Fruit fly (Drosophila melanogaster) whole organism, embryonic: ENCODE results near the gene wit.

Source experiments
- Ada2b ChIP-seq: fragments of 200-800 bp; sonication (Bioruptor generic); IDR thresholded peaks from 2 replicates; pipeline ENCODE4 v1.3.6; 2022; ENCODE audit warnings: missing biosample characterization, missing genetic modification characterization
- CG10147 ChIP-seq: fragments of 200-800 bp; sonication (Bioruptor generic); optimal IDR thresholded peaks from 2 replicates; lab custom pipeline; 2019; ENCODE audit warnings: missing biosample characterization, mild to moderate bottlenecking, missing genetic modification characterization, moderate library complexity
- CG10431 ChIP-seq: fragments of 200-800 bp; sonication (Bioruptor generic); optimal IDR thresholded peaks from 3 replicates; lab custom pipeline; 2018; ENCODE audit warnings: missing biosample characterization, mild to moderate bottlenecking, missing genetic modification characterization
- CG10543 ChIP-seq: fragments of 200-800 bp; sonication (Bioruptor generic); optimal IDR thresholded peaks from 3 replicates; lab custom pipeline; 2017; ENCODE audit warnings: missing biosample characterization, mild to moderate bottlenecking, missing genetic modification characterization, moderate library complexity
- CG11398 ChIP-seq: fragments of 200-800 bp; sonication (Bioruptor generic); optimal IDR thresholded peaks from 2 replicates; lab custom pipeline; 2016; ENCODE audit warnings: missing biosample characterization, missing genetic modification characterization
- CG13775 ChIP-seq: fragments of 200-800 bp; sonication (Bioruptor generic); optimal IDR thresholded peaks from 3 replicates; lab custom pipeline; 2017; ENCODE audit warnings: missing biosample characterization, mild to moderate bottlenecking, missing genetic modification characterization
- CG14014 ChIP-seq: fragments of 200-800 bp; sonication (Bioruptor generic); IDR thresholded peaks from 2 replicates; pipeline ENCODE4 v1.3.6; 2022; ENCODE audit warnings: missing biosample characterization, missing genetic modification characterization
- CG14050 ChIP-seq: fragments of 200-800 bp; sonication (Bioruptor generic); IDR thresholded peaks from 3 replicates; pipeline ENCODE4 v1.3.6; 2022; ENCODE audit warnings: missing biosample characterization, missing genetic modification characterization
- CG14860 ChIP-seq: fragments of 200-800 bp; sonication (Bioruptor generic); IDR thresholded peaks from 3 replicates; pipeline ENCODE4 v1.3.6; 2022; ENCODE audit warnings: missing biosample characterization, missing genetic modification characterization; ENCODE audit not compliant: partially characterized antibody
- CG15011 ChIP-seq: fragments of 200-800 bp; sonication (Bioruptor generic); optimal IDR thresholded peaks from 3 replicates; lab custom pipeline; 2018; ENCODE audit warnings: missing biosample characterization, mild to moderate bottlenecking, missing genetic modification characterization
- CG15601 ChIP-seq: fragments of 200-800 bp; sonication (Bioruptor generic); optimal IDR thresholded peaks from 3 replicates; lab custom pipeline; 2019; ENCODE audit warnings: missing biosample characterization, mild to moderate bottlenecking, missing genetic modification characterization, moderate library complexity
- CG17328 ChIP-seq: fragments of 200-800 bp; sonication (Bioruptor generic); IDR thresholded peaks from 2 replicates; pipeline ENCODE4 v1.3.6; 2022; ENCODE audit warnings: missing biosample characterization, missing genetic modification characterization
- CG3726 ChIP-seq: fragments of 200-800 bp; sonication (Bioruptor generic); IDR thresholded peaks from 3 replicates; pipeline ENCODE4, ENCODE4 v1.3.6; 2022; ENCODE audit warnings: missing biosample characterization, missing genetic modification characterization
- CG42726 ChIP-seq: fragments of 200-800 bp; sonication (Bioruptor generic); IDR thresholded peaks from 2 replicates; pipeline ENCODE4 v1.3.6; 2022; ENCODE audit warnings: missing biosample characterization, missing genetic modification characterization; ENCODE audit not compliant: partially characterized antibody
- CG4730 ChIP-seq: fragments of 200-800 bp; sonication (Bioruptor generic); IDR thresholded peaks from 2 replicates; pipeline ENCODE4 v1.3.6; 2022; ENCODE audit warnings: missing biosample characterization, missing genetic modification characterization
- CG7786 ChIP-seq: fragments of 200-800 bp; sonication (Bioruptor generic); optimal IDR thresholded peaks from 2 replicates; lab custom pipeline; 2016; ENCODE audit warnings: missing biosample characterization, missing genetic modification characterization
- Doc3 ChIP-seq: fragments of 200-800 bp; sonication (Bioruptor generic); IDR thresholded peaks from 3 replicates; pipeline ENCODE4 v1.3.6; 2022; ENCODE audit warnings: missing biosample characterization, missing genetic modification characterization; ENCODE audit not compliant: partially characterized antibody
- Drgx ChIP-seq: fragments of 200-800 bp; sonication (Bioruptor generic); IDR thresholded peaks from 2 replicates; pipeline ENCODE4 v1.3.6; 2022; ENCODE audit warnings: missing biosample characterization, missing genetic modification characterization
- E2f2 ChIP-seq: fragments of 200-800 bp; sonication (Bioruptor generic); IDR thresholded peaks from 2 replicates; pipeline ENCODE4 v1.3.6; 2022; ENCODE audit warnings: missing biosample characterization, missing genetic modification characterization
- ERR ChIP-seq: fragments of 200-800 bp; sonication (Bioruptor generic); optimal IDR thresholded peaks from 2 replicates; lab custom pipeline; 2016; ENCODE audit warnings: missing biosample characterization, missing genetic modification characterization
- H15 ChIP-seq: fragments of 200-800 bp; sonication (Bioruptor generic); IDR thresholded peaks from 3 replicates; pipeline ENCODE4 v1.3.6; 2022; ENCODE audit warnings: missing biosample characterization, missing genetic modification characterization
- Hr3 ChIP-seq: fragments of 200-800 bp; sonication (Bioruptor generic); optimal IDR thresholded peaks from 3 replicates; lab custom pipeline; 2016; ENCODE audit warnings: missing biosample characterization, missing genetic modification characterization
- NC2α ChIP-seq: fragments of 200-800 bp; sonication (Bioruptor generic); optimal IDR thresholded peaks from 2 replicates; lab custom pipeline; 2016; ENCODE audit warnings: missing biosample characterization, missing genetic modification characterization
- NC2β ChIP-seq: fragments of 200-800 bp; sonication (Bioruptor generic); optimal IDR thresholded peaks from 2 replicates; lab custom pipeline; 2016; ENCODE audit warnings: missing biosample characterization, missing genetic modification characterization
- Nf-YC ChIP-seq: fragments of 200-800 bp; optimal IDR thresholded peaks from 3 replicates; lab custom pipeline; 2019; ENCODE audit warnings: missing biosample characterization, mild to moderate bottlenecking, missing genetic modification characterization, moderate library complexity
- PHDP ChIP-seq: fragments of 200-800 bp; sonication (Bioruptor generic); optimal IDR thresholded peaks from 3 replicates; lab custom pipeline; 2018; ENCODE audit warnings: missing biosample characterization, mild to moderate bottlenecking, missing genetic modification characterization, moderate library complexity
- Ravus ChIP-seq: fragments of 200-800 bp; sonication (Bioruptor generic); IDR thresholded peaks from 2 replicates; pipeline ENCODE4 v1.3.6; 2022; ENCODE audit warnings: missing biosample characterization, missing genetic modification characterization
- Taf1 ChIP-seq: fragments of 200-800 bp; sonication (Bioruptor generic); IDR thresholded peaks from 2 replicates; pipeline ENCODE4 v1.3.6; 2022; ENCODE audit warnings: missing biosample characterization, missing genetic modification characterization
- abd-A ChIP-seq: fragments of 200-800 bp; sonication (Bioruptor generic); optimal IDR thresholded peaks from 3 replicates; lab custom pipeline; 2019; ENCODE audit warnings: missing biosample characterization, mild to moderate bottlenecking, missing genetic modification characterization, moderate library complexity
- ac ChIP-seq: fragments of 200-800 bp; sonication (Bioruptor generic); optimal IDR thresholded peaks from 3 replicates; lab custom pipeline; 2017; ENCODE audit warnings: missing biosample characterization, mild to moderate bottlenecking, missing genetic modification characterization
- ase ChIP-seq: fragments of 200-800 bp; sonication (Bioruptor generic); IDR thresholded peaks from 3 replicates; pipeline ENCODE4 v1.3.6; 2022; ENCODE audit warnings: missing biosample characterization, missing genetic modification characterization
- bigmax ChIP-seq: fragments of 200-800 bp; sonication (Bioruptor generic); optimal IDR thresholded peaks from 2 replicates; lab custom pipeline; 2018; ENCODE audit warnings: missing biosample characterization, mild to moderate bottlenecking, missing genetic modification characterization
- bowl ChIP-seq: fragments of 200-800 bp; sonication (Bioruptor generic); IDR thresholded peaks from 2 replicates; pipeline ENCODE4 v1.3.6; 2022; ENCODE audit warnings: missing biosample characterization, missing genetic modification characterization
- br ChIP-seq: fragments of >200 bp; optimal IDR thresholded peaks from 2 replicates; lab custom pipeline; 2017
- bsh ChIP-seq, 2 experiments: fragments of 200-800 bp; sonication (Bioruptor generic); optimal IDR thresholded peaks; 2 replicates each; lab custom pipeline; 2017 to 2018; ENCODE audit warnings: mild to moderate bottlenecking in 2 of 2, missing biosample characterization in 2 of 2, missing genetic modification characterization in 2 of 2, moderate library complexity in 1 of 2
- btn ChIP-seq: fragments of 200-800 bp; sonication (Bioruptor generic); optimal IDR thresholded peaks from 2 replicates; lab custom pipeline; 2016; ENCODE audit warnings: missing biosample characterization, missing genetic modification characterization
- crp ChIP-seq, 2 experiments: fragments of 200-800 bp; sonication (Bioruptor generic); optimal IDR thresholded peaks; 2 replicates in 1 of 2; 3 replicates in 1 of 2; lab custom pipeline; 2017; ENCODE audit warnings: missing biosample characterization in 2 of 2, missing genetic modification characterization in 2 of 2, mild to moderate bottlenecking in 1 of 2, moderate library complexity in 1 of 2
- dan ChIP-seq: fragments of 200-800 bp; sonication (Bioruptor generic); IDR thresholded peaks from 2 replicates; pipeline ENCODE4 v1.3.6; 2022; ENCODE audit warnings: missing biosample characterization, missing genetic modification characterization
- disco-r ChIP-seq: fragments of 200-800 bp; sonication (Bioruptor generic); optimal IDR thresholded peaks from 2 replicates; lab custom pipeline; 2016; ENCODE audit warnings: missing biosample characterization, missing genetic modification characterization
- exex ChIP-seq: fragments of 200-800 bp; sonication (Bioruptor generic); optimal IDR thresholded peaks from 4 replicates; lab custom pipeline; 2018; ENCODE audit warnings: missing biosample characterization, mild to moderate bottlenecking, missing genetic modification characterization, moderate library complexity
- eyg ChIP-seq: fragments of 200-800 bp; sonication (Bioruptor generic); optimal IDR thresholded peaks from 3 replicates; lab custom pipeline; 2016; ENCODE audit warnings: missing biosample characterization, missing genetic modification characterization
- fd102C ChIP-seq: fragments of 200-800 bp; sonication (Bioruptor generic); optimal IDR thresholded peaks from 2 replicates; lab custom pipeline; 2018; ENCODE audit warnings: missing biosample characterization, mild to moderate bottlenecking, missing genetic modification characterization, moderate library complexity
- fru ChIP-seq: fragments of >200 bp; optimal IDR thresholded peaks from 2 replicates; lab custom pipeline; 2017
- jing ChIP-seq: fragments of 200-800 bp; sonication (Bioruptor generic); optimal IDR thresholded peaks from 2 replicates; lab custom pipeline; 2018; ENCODE audit warnings: missing biosample characterization, mild to moderate bottlenecking, missing genetic modification characterization
- salm ChIP-seq: fragments of 200-800 bp; sonication (Bioruptor generic); optimal IDR thresholded peaks from 2 replicates; lab custom pipeline; 2018; ENCODE audit warnings: missing biosample characterization, mild to moderate bottlenecking, missing genetic modification characterization
- schlank ChIP-seq: fragments of 200-800 bp; sonication (Bioruptor generic); optimal IDR thresholded peaks from 2 replicates; lab custom pipeline; 2018; ENCODE audit warnings: missing biosample characterization, mild to moderate bottlenecking, missing genetic modification characterization
- so ChIP-seq: fragments of 200-800 bp; sonication (Bioruptor generic); IDR thresholded peaks from 3 replicates; pipeline ENCODE4 v1.3.6; 2022; ENCODE audit warnings: missing biosample characterization, missing genetic modification characterization
- tll ChIP-seq, 2 experiments: fragments of 200-800 bp in 1 of 2; fragments of >200 bp in 1 of 2; sonication (Bioruptor generic) in 1 of 2; optimal IDR thresholded peaks; 2 replicates each; lab custom pipeline; 2017 to 2019; ENCODE audit warnings: missing biosample characterization in 2 of 2, missing genetic modification characterization in 2 of 2, mild to moderate bottlenecking in 1 of 2, moderate library complexity in 1 of 2
- unc-4 ChIP-seq: fragments of 200-800 bp; sonication (Bioruptor generic); IDR thresholded peaks from 2 replicates; pipeline ENCODE4 v1.3.6; 2022; ENCODE audit warnings: missing biosample characterization, missing genetic modification characterization; ENCODE audit not compliant: partially characterized antibody

The wit gene

DNA sequence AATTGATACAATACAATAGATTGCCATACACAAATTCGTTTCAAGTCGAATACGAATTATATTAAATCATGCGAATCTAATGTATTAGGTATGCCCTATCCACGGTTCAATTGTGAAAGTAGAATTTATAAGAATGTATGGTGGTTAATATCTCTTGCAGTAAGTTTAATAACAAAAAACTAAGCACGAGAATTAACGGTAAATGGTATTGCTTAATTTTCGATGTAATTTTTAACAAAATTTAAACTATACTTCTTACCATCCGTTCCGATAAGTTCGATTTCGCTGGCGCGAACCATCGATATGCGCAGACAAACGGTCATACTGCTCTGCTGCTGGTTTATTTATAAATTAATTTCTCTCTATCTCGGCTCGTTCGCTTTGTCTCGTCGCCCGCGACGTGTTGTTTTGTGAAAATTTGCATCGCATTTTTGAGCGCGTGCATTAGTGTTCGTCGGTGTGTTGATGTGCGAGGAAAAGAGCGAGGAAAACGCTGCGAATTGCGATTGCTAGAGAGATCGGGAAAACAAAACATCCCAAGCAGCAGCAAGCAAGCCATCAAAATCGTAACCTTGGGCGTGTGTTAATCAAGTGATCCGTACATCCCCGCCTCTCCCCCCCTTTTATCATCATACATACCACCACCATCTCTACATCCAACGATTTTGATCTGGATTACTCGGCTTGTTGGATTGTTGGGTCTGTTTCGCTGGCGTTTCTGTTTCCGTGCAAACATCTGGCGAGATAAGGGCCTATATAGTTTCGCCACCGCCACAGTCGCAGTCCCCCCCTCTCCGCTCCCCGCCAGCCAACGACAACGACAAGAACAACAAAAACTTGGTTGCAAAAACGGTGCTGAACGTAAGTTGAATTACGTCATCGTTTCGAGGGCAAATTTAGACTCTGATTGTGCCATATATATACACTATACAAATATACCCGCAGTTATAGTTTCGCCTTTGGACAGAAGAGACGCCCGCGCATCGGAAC is 32.0 kb upstream of the wit start, which contains the start of gene Fit1 (continued):
- no peak for TF ChIP-seq CG14050
- no peak for TF ChIP-seq CG10431 (GFP tag; lab: Kevin White, UChicago)
- TF ChIP-seq CG15011 (GFP tag; lab: Kevin White, UChicago) = no peak
- TF ChIP-seq CG14014 (GFP tag; lab: Robert Waterston, UW) = no peak
- no peak for TF ChIP-seq tll (GFP tag; optimal IDR thresholded peaks at IDR 0.05; lab: Kevin White, UChicago)
- TF ChIP-seq btn = no peak
- TF ChIP-seq bigmax (GFP tag; lab: Kevin White, UChicago) = no peak
- TF ChIP-seq CG4730 (GFP tag; lab: Robert Waterston, UW) = no peak
- TF ChIP-seq Ravus (GFP tag; lab: Robert Waterston, UW) = no peak
- TF ChIP-seq fru (lab: Kevin White, UChicago) = no peak
- no peak for TF ChIP-seq disco-r (GFP tag; lab: Kevin White, UChicago)
- no peak for TF ChIP-seq CG42726
- peak; percentile 51; the same call in 2 of the 3 replicates for TF ChIP-seq Doc3 (GFP tag; lab: Robert Waterston, UW)
- no peak for TF ChIP-seq CG10147 (GFP tag; lab: Kevin White, UChicago)
- TF ChIP-seq Ada2b (GFP tag; lab: Robert Waterston, UW) = no peak
- TF ChIP-seq dan = no peak
- TF ChIP-seq unc-4 (GFP tag; lab: Robert Waterston, UW) = peak; percentile 40; the same call in 1 of the 2 replicates
- TF ChIP-seq ase (GFP tag; lab: Robert Waterston, UW) = no peak
- no peak for TF ChIP-seq CG13775 (GFP tag; lab: Kevin White, UChicago)
- no peak for TF ChIP-seq salm (tag; lab: Kevin White, UChicago)
- no peak for TF ChIP-seq bsh (GFP tag; optimal IDR thresholded peaks at IDR 0.05; lab: Kevin White, UChicago)
- TF ChIP-seq br (lab: Kevin White, UChicago) = no peak
- TF ChIP-seq fd102C = no peak
- no peak for TF ChIP-seq NC2β (GFP tag; lab: Kevin White, UChicago)
- TF ChIP-seq bowl (GFP tag; lab: Robert Waterston, UW) = no peak
- TF ChIP-seq CG14860 (GFP tag; lab: Robert Waterston, UW) = peak; percentile 40; the same call in 2 of the 3 replicates
- TF ChIP-seq schlank = no peak
- TF ChIP-seq CG3726 (GFP tag; lab: Robert Waterston, UW) = no peak
- no peak for TF ChIP-seq PHDP
- no peak for TF ChIP-seq Hr3
- TF ChIP-seq CG11398 = no peak
- no peak for TF ChIP-seq ac (GFP tag; lab: Kevin White, UChicago)
- no peak for TF ChIP-seq H15
- no peak; the same call in 2 of the 3 replicates for TF ChIP-seq so (GFP tag; lab: Robert Waterston, UW)
- TF ChIP-seq jing (GFP tag; lab: Kevin White, UChicago) = no peak
- no peak for TF ChIP-seq eyg (GFP tag; lab: Kevin White, UChicago)
- TF ChIP-seq exex (tag; lab: Kevin White, UChicago) = peak; percentile 13
- TF ChIP-seq CG7786 (GFP tag; lab: Kevin White, UChicago) = no peak
- TF ChIP-seq Nf-YC = no peak
- no peak for TF ChIP-seq CG15601 (tag; lab: Kevin White, UChicago)
- TF ChIP-seq NC2α (GFP tag; lab: Kevin White, UChicago) = no peak
- peak; percentile 76 for TF ChIP-seq E2f2
- no peak for TF ChIP-seq ERR
- TF ChIP-seq Drgx (GFP tag; lab: Robert Waterston, UW) = no peak
- peak; percentile 80 for TF ChIP-seq abd-A (tag; lab: Kevin White, UChicago)
- TF ChIP-seq CG17328 (GFP tag; lab: Robert Waterston, UW) = no peak
- no peak for TF ChIP-seq Taf1 (GFP tag; lab: Robert Waterston, UW)
- TF ChIP-seq crp (GFP tag; optimal IDR thresholded peaks at IDR 0.05; lab: Kevin White, UChicago) = no peak
- peak; percentile 90 for TF ChIP-seq CG10543
